Fruit fly (Drosophila melanogaster) whole organism, pupa: ENCODE data around the gene Lcp65Ag2.

Experiments used
- CG14655 ChIP-seq: fragments of 200-800 bp; sonication (Bioruptor generic); optimal IDR thresholded peaks from 3 replicates; lab custom pipeline; 2017; ENCODE audit warnings: mild to moderate bottlenecking, missing biosample characterization, missing genetic modification reagents, missing genetic modification characterization
- CG34367 ChIP-seq: fragments of 200-800 bp; sonication (Bioruptor generic); optimal IDR thresholded peaks from 2 replicates; lab custom pipeline; 2018; ENCODE audit warnings: missing biosample characterization, mild to moderate bottlenecking, missing genetic modification characterization
- fd96Ca ChIP-seq: fragments of 200-800 bp; sonication (Bioruptor generic); IDR thresholded peaks from 3 replicates; pipeline ENCODE4 v1.3.6; 2022; ENCODE audit warnings: missing biosample characterization, missing genetic modification characterization

DNA sequence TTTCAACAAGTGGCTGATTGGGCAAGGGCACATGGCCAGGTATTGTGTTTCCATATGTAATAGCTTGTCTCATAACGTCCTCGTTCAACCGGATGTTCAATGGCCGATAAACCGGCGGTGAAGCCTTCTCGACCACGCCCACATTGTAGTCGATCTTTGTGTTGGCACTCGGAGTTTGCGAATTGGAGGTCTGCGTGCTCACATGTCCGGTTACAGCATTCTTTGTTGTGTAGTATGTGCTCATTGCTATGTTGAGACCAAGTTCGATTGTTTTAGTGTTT lies 8.0 kb downstream of the Lcp65Ag2 start:
- no peak for TF ChIP-seq CG34367
- TF ChIP-seq fd96Ca, result no peak
- TF ChIP-seq CG14655 (GFP tag; lab: Kevin White, UChicago), result no peak
